Fruit fly (Drosophila melanogaster) Kc167 (cell line): ENCODE data around the gene Gr64e.

Experiments used
- Myc ChIP-seq: fragments of >200 bp; optimal IDR thresholded peaks from 2 replicates; lab custom pipeline; 2017; ENCODE audit warnings: missing external identifiers
- Sin3A ChIP-seq: fragments of >200 bp; optimal IDR thresholded peaks from 2 replicates; lab custom pipeline; 2018; ENCODE audit warnings: missing external identifiers
- h ChIP-seq: fragments of >200 bp; optimal IDR thresholded peaks from 3 replicates; lab custom pipeline; 2018; ENCODE audit warnings: missing external identifiers
- insv ChIP-seq: fragments of >200 bp; optimal IDR thresholded peaks from 3 replicates; lab custom pipeline; 2018; ENCODE audit warnings: missing external identifiers
- psq ChIP-seq: fragments of >200 bp; optimal IDR thresholded peaks from 2 replicates; lab custom pipeline; 2017; ENCODE audit warnings: missing external identifiers
- ttk ChIP-seq: sonication (Bioruptor generic); optimal IDR thresholded peaks from 2 replicates; lab custom pipeline; 2017; ENCODE audit warnings: missing external identifiers

DNA sequence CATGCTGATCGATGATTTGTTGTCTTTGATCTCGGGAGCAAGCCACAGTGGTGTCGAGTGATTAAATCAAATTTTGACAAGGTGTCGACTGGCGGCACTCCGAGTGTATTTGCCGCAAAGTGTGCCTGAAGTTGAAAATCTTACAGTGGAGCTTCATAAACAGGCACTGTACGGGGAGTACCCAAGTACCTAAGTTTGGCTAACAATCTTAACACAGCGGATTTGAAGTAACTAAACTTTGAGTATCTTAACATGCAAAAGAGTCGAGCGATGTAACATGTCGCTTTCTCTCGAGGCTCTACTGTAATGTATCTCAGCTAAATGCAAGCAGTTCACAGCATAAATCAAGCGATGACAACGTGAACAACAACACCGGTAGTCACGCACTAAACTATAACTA lies 15.2 kb upstream of the Gr64e start:
- TF ChIP-seq ttk (lab: Kevin White, UChicago) (no peak), Myc (lab: Kevin White, UChicago) (no peak), psq (lab: Kevin White, UChicago) (no peak), h (lab: Kevin White, UChicago) (no peak), insv (lab: Kevin White, UChicago) (no peak), Sin3A (lab: Kevin White, UChicago) (no peak)
